Fruit fly (Drosophila melanogaster): ENCODE measurements around the gene ss.

DNA sequence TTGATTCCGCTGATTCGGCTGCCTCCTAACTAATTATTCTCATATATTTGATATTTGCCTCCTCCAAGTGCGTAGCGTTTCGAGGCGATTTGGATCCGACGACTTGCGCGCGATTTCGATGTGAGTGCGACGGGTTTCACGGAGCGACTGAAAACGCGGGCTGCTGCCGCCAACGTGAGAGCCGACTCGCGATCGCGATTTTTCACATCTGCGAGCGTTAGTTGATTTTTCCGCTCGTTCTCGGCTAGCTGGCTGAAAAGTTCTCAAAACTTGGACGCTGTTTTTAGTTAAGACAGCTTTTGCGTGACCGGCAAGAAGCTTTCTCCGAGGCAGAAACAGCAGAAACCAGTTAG is 46.7 kb downstream of the ss start, which contains the start of gene CG10311:
- TF ChIP-seq Dll (optimal IDR thresholded peaks at IDR 0.05) (no peak), usp (GFP tag; optimal IDR thresholded peaks at IDR 0.05) (no peak), CG8478 (optimal IDR thresholded peaks at IDR 0.05) (no peak), psq (optimal IDR thresholded peaks at IDR 0.05) (no peak), EcR (GFP tag; optimal IDR thresholded peaks at IDR 0.05) (no peak)
